Fruit fly (Drosophila melanogaster): ENCODE results near the gene shd.

DNA sequence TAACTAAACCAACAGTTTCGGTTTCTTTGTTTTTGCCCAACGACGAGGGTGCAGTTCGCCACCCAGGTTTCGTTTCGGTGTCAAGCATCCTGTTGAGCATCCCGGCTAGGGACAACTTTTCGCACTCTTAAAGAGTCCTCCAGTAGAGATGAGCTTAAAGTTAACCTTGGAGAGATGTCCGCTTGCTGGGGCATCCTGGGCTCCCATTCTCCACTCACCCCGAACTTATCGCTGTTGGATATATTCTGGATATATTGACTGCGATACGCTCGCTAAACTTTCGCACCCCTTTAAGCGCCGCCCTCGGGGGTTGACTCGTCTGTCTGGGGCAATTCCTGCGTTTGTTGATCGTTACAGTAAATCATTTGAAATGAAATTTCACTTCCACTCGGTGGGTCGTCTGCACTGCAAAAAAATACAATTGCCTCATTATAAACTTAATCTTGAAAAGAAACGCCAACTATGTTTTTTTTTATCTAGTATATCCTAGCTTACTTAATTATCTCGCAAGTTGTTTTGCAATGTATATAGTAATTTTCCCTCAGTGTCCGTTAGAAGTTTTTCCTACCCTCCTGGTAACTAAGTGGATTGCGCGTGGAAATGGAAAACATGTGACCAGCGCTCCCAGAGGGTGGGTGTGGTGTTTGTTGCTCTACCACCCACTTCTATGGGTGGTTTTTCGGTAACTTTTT lies 47.5 kb downstream of the shd start:
- 0 out of 2 replicates have a peak, but pooled peaks have one; percentile 23 for TF ChIP-seq Ets98B (GFP tag; IDR thresholded peaks at IDR 0.05)
- no peak for TF ChIP-seq CG10348 (GFP tag; IDR thresholded peaks at IDR 0.05)
- no peak for TF ChIP-seq rn (GFP tag; IDR thresholded peaks at IDR 0.05)
- no peak for TF ChIP-seq CG13204 (GFP tag; optimal IDR thresholded peaks at IDR 0.05)
- peak; percentile 39 for TF ChIP-seq CG8159 (tag; optimal IDR thresholded peaks at IDR 0.05)
- no peak for TF ChIP-seq CG4496 (GFP tag; IDR thresholded peaks at IDR 0.05)
- TF ChIP-seq CG17806 (tag; optimal IDR thresholded peaks at IDR 0.05), result no peak
- 0 out of 3 replicates have a peak, but pooled peaks have one; percentile 33 for TF ChIP-seq fd96Ca (GFP tag; IDR thresholded peaks at IDR 0.05)
- 0 out of 2 replicates have a peak, but pooled peaks have one; percentile 26 for TF ChIP-seq CG32121 (GFP tag; IDR thresholded peaks at IDR 0.05)
- TF ChIP-seq EcR (GFP tag; optimal IDR thresholded peaks at IDR 0.05), result no peak
